Worm (Caenorhabditis elegans): Measurements from ENCODE around the gene lgc-58.

DNA sequence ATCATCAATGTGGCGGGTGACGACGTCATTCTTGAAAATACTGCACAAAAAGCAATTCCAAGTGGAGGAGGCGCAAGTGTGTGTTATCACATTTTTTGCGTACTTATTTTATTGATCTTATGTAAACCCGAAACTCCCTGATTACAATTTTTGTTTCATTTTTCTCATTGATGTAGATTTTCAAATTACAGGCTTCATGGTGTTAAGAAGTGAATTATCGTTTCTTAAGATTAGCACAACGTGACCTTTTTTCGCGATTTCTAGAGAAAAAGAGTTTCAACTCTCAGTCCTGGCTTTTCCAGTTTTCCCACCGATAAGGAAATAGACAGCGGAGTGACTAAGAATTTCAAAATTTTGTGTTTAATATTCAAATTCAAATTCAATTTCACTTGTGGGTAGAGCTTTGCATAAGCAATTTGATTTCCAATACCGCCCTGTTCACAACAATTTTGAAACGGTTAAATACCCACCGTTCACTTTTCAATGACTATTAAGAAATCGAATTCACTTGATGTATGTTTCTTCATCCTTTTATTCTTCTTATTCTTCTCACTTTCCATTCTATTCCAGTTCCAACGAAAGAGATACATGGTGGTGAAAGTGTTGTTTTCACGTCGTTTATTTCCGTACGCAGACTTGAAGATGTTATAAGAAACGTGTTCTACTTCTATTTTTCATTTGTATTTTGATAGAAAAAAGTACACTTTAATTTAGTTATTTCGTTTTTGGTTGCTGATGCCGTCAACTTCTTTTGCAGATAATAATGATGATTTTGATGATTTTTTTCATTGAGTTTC lies 48.4 kb upstream of the lgc-58 start:
- TF ChIP-seq alr-1 (tag; optimal IDR thresholded peaks at IDR 0.05): no peak
- no peak for TF ChIP-seq nhr-25 (tag; optimal IDR thresholded peaks at IDR 0.05)
- no peak for TF ChIP-seq mab-5 (tag; optimal IDR thresholded peaks at IDR 0.05)
- no peak for TF ChIP-seq ama-1 (optimal IDR thresholded peaks at IDR 0.05)
- no peak for TF ChIP-seq elt-1 (tag; optimal IDR thresholded peaks at IDR 0.05)
